Worm (Caenorhabditis elegans) whole organism, L4/young adult: ENCODE measurements around the gene decr-1.3.

Experiments
- dao-5 ChIP-seq: sonication (generic microtip); optimal IDR thresholded peaks from 2 replicates; lab custom pipeline; 2016; ENCODE audit warnings: missing genotype, missing genetic modification characterization, moderate library complexity, missing compliant biosample characterization
- him-1 ChIP-seq: sonication (generic microtip); optimal IDR thresholded peaks from 2 replicates; lab custom pipeline; 2016; ENCODE audit warnings: missing genotype, missing genetic modification reagents, missing genetic modification characterization, missing compliant biosample characterization

DNA sequence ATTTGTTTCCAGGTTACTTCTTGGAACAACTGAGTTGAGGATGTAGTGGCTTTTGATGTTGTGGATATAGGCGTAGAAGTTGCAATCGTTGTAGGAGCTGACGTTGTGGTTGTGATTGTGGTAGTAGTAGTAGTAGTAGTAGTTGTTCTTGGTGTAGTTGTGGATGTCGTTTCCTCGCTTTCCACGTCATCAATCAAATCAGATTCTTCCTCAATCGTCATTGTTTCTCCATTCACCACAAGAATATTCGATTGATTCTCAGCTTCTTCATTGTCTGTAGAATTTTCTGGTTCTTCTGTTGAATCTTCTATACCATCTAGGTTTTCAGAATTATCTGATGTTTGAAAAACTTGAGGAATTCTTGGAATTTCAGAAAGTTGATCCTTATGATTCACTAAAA, 5.3 kb upstream of the decr-1.3 start:
- TF ChIP-seq him-1 (tag; lab: Kevin White, UChicago) (no peak), dao-5 (tag; lab: Kevin White, UChicago) (no peak)
